Worm (Caenorhabditis elegans): ENCODE data around the gene T28A11.22.

The T28A11.22 gene

ce11 chrV:3227373-3227772 lies 30.0 kb upstream of the T28A11.22 start, which contains the start of gene K08D9.2:
Gene K08D9.2, plus strand, starts transcription at chrV:3227673.
- TF ChIP-seq R02D3.7 (tag; optimal IDR thresholded peaks at IDR 0.05) (no peak), pqm-1 (tag; optimal IDR thresholded peaks at IDR 0.05) (no peak), nhr-11 (tag; optimal IDR thresholded peaks at IDR 0.05) (no peak), ama-1 (optimal IDR thresholded peaks at IDR 0.05) (no peak), nhr-25 (tag; optimal IDR thresholded peaks at IDR 0.05) (no peak), jun-1 (tag; optimal IDR thresholded peaks at IDR 0.05) (no peak)

DNA sequence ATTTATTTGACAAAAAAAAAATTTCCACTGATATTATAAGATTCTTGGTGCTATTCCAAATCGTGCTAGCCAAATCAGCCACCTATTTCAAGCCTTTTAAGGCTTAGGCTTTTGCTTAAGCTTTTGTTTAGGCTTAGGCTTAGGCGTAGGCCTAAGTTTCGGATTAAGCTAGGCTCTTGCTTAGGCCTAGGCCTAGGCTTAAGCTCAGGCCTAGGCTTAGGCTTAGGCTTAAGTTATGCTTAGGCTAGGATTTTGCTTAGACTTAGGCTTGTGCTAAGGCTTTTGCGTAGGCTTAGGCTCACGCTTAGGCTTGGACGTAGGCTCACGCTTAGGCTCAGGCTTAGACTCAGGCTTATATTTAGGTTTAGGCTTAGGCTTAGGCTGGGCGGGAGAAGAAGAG lies 27.2 kb upstream of the T28A11.22 start:
- TF ChIP-seq unc-39 (tag; optimal IDR thresholded peaks at IDR 0.05), result no peak
- no peak for TF ChIP-seq nhr-12 (tag; optimal IDR thresholded peaks at IDR 0.05)
- no peak for TF ChIP-seq ztf-11 (tag; optimal IDR thresholded peaks at IDR 0.05)
- TF ChIP-seq ceh-82 (tag; optimal IDR thresholded peaks at IDR 0.05), result no peak
- TF ChIP-seq nhr-25 (tag; optimal IDR thresholded peaks at IDR 0.05), result no peak
- TF ChIP-seq nhr-23 (tag; optimal IDR thresholded peaks at IDR 0.05), result no peak
- TF ChIP-seq mdl-1 (tag; optimal IDR thresholded peaks at IDR 0.05), result no peak
- no peak for TF ChIP-seq elt-2 (tag; optimal IDR thresholded peaks at IDR 0.05)
- TF ChIP-seq jun-1 (tag; optimal IDR thresholded peaks at IDR 0.05), result no peak
- no peak for TF ChIP-seq sea-2 (GFP tag; optimal IDR thresholded peaks at IDR 0.05)
- TF ChIP-seq pha-4 (tag; optimal IDR thresholded peaks at IDR 0.05), result no peak
- no peak for TF ChIP-seq R02D3.7 (tag; optimal IDR thresholded peaks at IDR 0.05)
- TF ChIP-seq eor-1 (tag; optimal IDR thresholded peaks at IDR 0.05), result no peak
- TF ChIP-seq aly-2 (tag; optimal IDR thresholded peaks at IDR 0.05), result no peak
- TF ChIP-seq ceh-9 (tag; optimal IDR thresholded peaks at IDR 0.05), result no peak
- TF ChIP-seq nhr-67 (tag; optimal IDR thresholded peaks at IDR 0.05), result no peak
- TF ChIP-seq egl-27 (tag; optimal IDR thresholded peaks at IDR 0.05), result no peak

DNA sequence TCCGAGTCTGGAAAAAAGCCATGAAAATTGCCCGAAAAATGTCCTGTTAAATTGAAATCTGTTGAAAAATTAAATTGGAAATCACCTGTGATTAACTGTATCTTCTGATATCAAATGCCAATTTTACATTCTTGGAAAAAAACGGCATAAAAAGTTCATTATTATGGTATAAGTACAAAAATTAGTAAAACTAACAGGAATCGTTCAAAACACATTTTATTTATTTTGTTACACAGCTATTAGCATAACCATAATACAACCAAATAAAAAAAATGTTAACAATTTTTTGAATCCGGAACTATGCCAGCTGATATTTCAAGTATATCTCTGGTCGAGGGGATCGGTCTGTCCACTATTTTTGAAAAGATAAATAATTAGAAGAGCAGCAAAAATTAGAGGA lies 26.8 kb upstream of the T28A11.22 start, which contains the start of gene K08D9.10:
Gene K08D9.10, plus strand, starts transcription at position 301 of the 400 bp plus-strand sequence.
- TF ChIP-seq snpc-4 (tag; optimal IDR thresholded peaks at IDR 0.05), result no peak
- TF ChIP-seq ceh-16 (tag; optimal IDR thresholded peaks at IDR 0.05), result no peak
- no peak for TF ChIP-seq tbx-2 (tag; optimal IDR thresholded peaks at IDR 0.05)
- no peak for TF ChIP-seq eor-1 (tag; optimal IDR thresholded peaks at IDR 0.05)
- no peak for TF ChIP-seq fos-1 (tag; optimal IDR thresholded peaks at IDR 0.05)
- no peak for TF ChIP-seq nfya-1 (tag; optimal IDR thresholded peaks at IDR 0.05; ENCODE audit: insufficient read depth)
- no peak for TF ChIP-seq unc-62 (GFP tag; optimal IDR thresholded peaks at IDR 0.05)
- TF ChIP-seq egl-27 (tag; optimal IDR thresholded peaks at IDR 0.05), result no peak
- TF ChIP-seq aly-2 (tag; optimal IDR thresholded peaks at IDR 0.05), result no peak
- TF ChIP-seq mml-1 (tag; optimal IDR thresholded peaks at IDR 0.05), result no peak
- no peak for TF ChIP-seq ztf-11 (tag; optimal IDR thresholded peaks at IDR 0.05)
- TF ChIP-seq sea-2 (GFP tag; optimal IDR thresholded peaks at IDR 0.05), result no peak
- no peak for TF ChIP-seq ZK546.5 (tag; optimal IDR thresholded peaks at IDR 0.05)
- no peak for TF ChIP-seq hmg-11 (tag; optimal IDR thresholded peaks at IDR 0.05)
- no peak for TF ChIP-seq nhr-11 (tag; optimal IDR thresholded peaks at IDR 0.05)
- TF ChIP-seq lin-39 (tag; optimal IDR thresholded peaks at IDR 0.05), result no peak
- no peak for TF ChIP-seq nhr-67 (tag; optimal IDR thresholded peaks at IDR 0.05)
- TF ChIP-seq ceh-9 (tag; optimal IDR thresholded peaks at IDR 0.05), result no peak
- TF ChIP-seq zag-1 (tag; optimal IDR thresholded peaks at IDR 0.05), result no peak

ce11 chrV:3234887-3235286 lies 22.5 kb upstream of the T28A11.22 start, which contains the start of gene K08D9.6:
Gene K08D9.6, minus strand, starts transcription at chrV:3234987.
- TF ChIP-seq nhr-11 (tag; optimal IDR thresholded peaks at IDR 0.05) (no peak), ceh-28 (tag; optimal IDR thresholded peaks at IDR 0.05) (no peak), egl-5 (tag; optimal IDR thresholded peaks at IDR 0.05) (no peak), ceh-82 (tag; optimal IDR thresholded peaks at IDR 0.05) (no peak), nhr-28 (tag; optimal IDR thresholded peaks at IDR 0.05) (no peak), ceh-9 (tag; optimal IDR thresholded peaks at IDR 0.05) (no peak), mdl-1 (tag; optimal IDR thresholded peaks at IDR 0.05) (no peak), nhr-77 (tag; optimal IDR thresholded peaks at IDR 0.05) (no peak), ztf-4 (tag; optimal IDR thresholded peaks at IDR 0.05) (no peak), ZK546.5 (tag; optimal IDR thresholded peaks at IDR 0.05) (no peak), nhr-23 (tag; optimal IDR thresholded peaks at IDR 0.05) (no peak), lsy-12 (tag; optimal IDR thresholded peaks at IDR 0.05) (no peak), nhr-25 (tag; optimal IDR thresholded peaks at IDR 0.05) (no peak)

Data from whole organism, L3 larva.